Fruit fly (Drosophila melanogaster) whole organism, embryonic: ENCODE measurements around the gene CG6178.
A peak's percentile ranks its signal among the peaks of the same experiment; 100 is the strongest.

Experiments used
- Adf1 ChIP-seq: fragments of 200-800 bp; sonication (Bioruptor generic); IDR thresholded peaks from 2 replicates; pipeline ENCODE4 v1.3.6; 2022; ENCODE audit warnings: missing biosample characterization, missing genetic modification characterization
- C15 ChIP-seq: fragments of 200-800 bp; sonication (Bioruptor generic); IDR thresholded peaks from 3 replicates; pipeline ENCODE4 v1.3.6; 2022; ENCODE audit warnings: missing biosample characterization, missing genetic modification characterization
- CG10267 ChIP-seq: fragments of 200-800 bp; sonication (Bioruptor generic); optimal IDR thresholded peaks from 2 replicates; lab custom pipeline; 2018; ENCODE audit warnings: missing biosample characterization, mild to moderate bottlenecking, missing genetic modification characterization, moderate library complexity
- CG11696 ChIP-seq: fragments of 200-800 bp; sonication (Bioruptor generic); IDR thresholded peaks from 2 replicates; pipeline ENCODE4 v1.3.6; 2022; ENCODE audit warnings: missing biosample characterization, missing genetic modification characterization
- CG14014 ChIP-seq: fragments of 200-800 bp; sonication (Bioruptor generic); IDR thresholded peaks from 2 replicates; pipeline ENCODE4 v1.3.6; 2022; ENCODE audit warnings: missing biosample characterization, missing genetic modification characterization
- CG18764 ChIP-seq: fragments of 200-800 bp; sonication (Bioruptor generic); optimal IDR thresholded peaks from 3 replicates; lab custom pipeline; 2016; ENCODE audit warnings: missing biosample characterization, missing genetic modification characterization
- CG6683 ChIP-seq: fragments of 200-800 bp; sonication (Bioruptor generic); optimal IDR thresholded peaks from 2 replicates; lab custom pipeline; 2017; ENCODE audit warnings: missing biosample characterization, mild to moderate bottlenecking, missing genetic modification characterization, missing genetic modification reagents
- CG6689 ChIP-seq: fragments of 200-800 bp; sonication (Bioruptor generic); IDR thresholded peaks from 2 replicates; pipeline ENCODE4 v1.3.6; 2022; ENCODE audit warnings: missing biosample characterization, missing genetic modification characterization
- CG7786 ChIP-seq: fragments of 200-800 bp; sonication (Bioruptor generic); optimal IDR thresholded peaks from 2 replicates; lab custom pipeline; 2016; ENCODE audit warnings: missing biosample characterization, missing genetic modification characterization
- Chrac-16 ChIP-seq: fragments of 200-800 bp; sonication (Bioruptor generic); optimal IDR thresholded peaks from 3 replicates; lab custom pipeline; 2016; ENCODE audit warnings: missing biosample characterization, missing genetic modification characterization
- Dip2 ChIP-seq: fragments of 200-800 bp; sonication (Bioruptor generic); IDR thresholded peaks from 2 replicates; pipeline ENCODE4 v1.3.6; 2022; ENCODE audit warnings: missing biosample characterization, missing genetic modification characterization
- Dref ChIP-seq: fragments of 200-800 bp; sonication (Bioruptor generic); IDR thresholded peaks from 2 replicates; pipeline ENCODE4 v1.3.6; 2022; ENCODE audit warnings: missing biosample characterization, missing genetic modification characterization
- Drgx ChIP-seq: fragments of 200-800 bp; sonication (Bioruptor generic); IDR thresholded peaks from 2 replicates; pipeline ENCODE4 v1.3.6; 2022; ENCODE audit warnings: missing biosample characterization, missing genetic modification characterization
- Fer2 ChIP-seq: fragments of 200-800 bp; sonication (Bioruptor generic); optimal IDR thresholded peaks from 2 replicates; lab custom pipeline; 2018; ENCODE audit warnings: missing biosample characterization, mild to moderate bottlenecking, missing genetic modification characterization, moderate library complexity
- Gsc ChIP-seq: fragments of 200-800 bp; sonication (Bioruptor generic); IDR thresholded peaks from 2 replicates; pipeline ENCODE4 v1.3.6; 2022; ENCODE audit warnings: missing biosample characterization, missing genetic modification characterization
- Hr39 ChIP-seq: fragments of >200 bp; optimal IDR thresholded peaks from 2 replicates; lab custom pipeline; 2017
- Lhr ChIP-seq: fragments of 200-800 bp; sonication (Bioruptor generic); optimal IDR thresholded peaks from 3 replicates; lab custom pipeline; 2017; ENCODE audit warnings: mild to moderate bottlenecking, missing biosample characterization, missing genetic modification reagents, missing genetic modification characterization
- MTF-1 ChIP-seq: fragments of 200-800 bp; sonication (Bioruptor generic); optimal IDR thresholded peaks from 2 replicates; lab custom pipeline; 2018; ENCODE audit warnings: missing biosample characterization, mild to moderate bottlenecking, missing genetic modification characterization, borderline replicate concordance
- Mad ChIP-seq: fragments of 200-800 bp; sonication (Bioruptor generic); optimal IDR thresholded peaks from 2 replicates; lab custom pipeline; 2016; ENCODE audit warnings: missing biosample characterization, missing genetic modification characterization
- Meics ChIP-seq: fragments of 200-800 bp; sonication (Bioruptor generic); optimal IDR thresholded peaks from 2 replicates; lab custom pipeline; 2017; ENCODE audit warnings: missing biosample characterization, mild to moderate bottlenecking, missing genetic modification characterization
- Neu2 ChIP-seq: fragments of 200-800 bp; sonication (Bioruptor generic); optimal IDR thresholded peaks from 3 replicates; lab custom pipeline; 2016; ENCODE audit warnings: missing biosample characterization, missing genetic modification characterization, borderline replicate concordance
- Oli ChIP-seq: fragments of 200-800 bp; sonication (Bioruptor generic); optimal IDR thresholded peaks from 2 replicates; lab custom pipeline; 2018; ENCODE audit warnings: missing biosample characterization, mild to moderate bottlenecking, missing genetic modification characterization, moderate library complexity
- Ptx1 ChIP-seq: fragments of 200-800 bp; sonication (Bioruptor generic); IDR thresholded peaks from 2 replicates; pipeline ENCODE4 v1.3.6; 2022; ENCODE audit warnings: missing biosample characterization, missing genetic modification characterization
- Sin3A ChIP-seq: fragments of >200 bp; optimal IDR thresholded peaks from 2 replicates; lab custom pipeline; 2018
- Spps ChIP-seq: fragments of 200-800 bp; sonication (Bioruptor generic); optimal IDR thresholded peaks from 2 replicates; lab custom pipeline; 2018; ENCODE audit warnings: missing biosample characterization, mild to moderate bottlenecking, missing genetic modification characterization
- Sry-δ ChIP-seq: fragments of 200-800 bp; sonication (Bioruptor generic); optimal IDR thresholded peaks from 2 replicates; lab custom pipeline; 2016; ENCODE audit warnings: missing biosample characterization, missing genetic modification characterization
- Trl ChIP-seq, 3 experiments: fragments of >200 bp in 2 of 3; fragments of 200-800 bp in 1 of 3; sonication (Bioruptor generic) in 1 of 3; optimal IDR thresholded peaks; 2 replicates in 1 of 3; 3 replicates in 2 of 3; lab custom pipeline; 2016 to 2017; ENCODE audit warnings: missing biosample characterization in 1 of 3, missing genetic modification characterization in 1 of 3
- YL-1 ChIP-seq: fragments of 200-800 bp; sonication (Bioruptor generic); optimal IDR thresholded peaks from 3 replicates; lab custom pipeline; 2017; ENCODE audit warnings: missing biosample characterization, mild to moderate bottlenecking, missing genetic modification characterization
- abd-A ChIP-seq: fragments of 200-800 bp; sonication (Bioruptor generic); optimal IDR thresholded peaks from 3 replicates; lab custom pipeline; 2019; ENCODE audit warnings: missing biosample characterization, mild to moderate bottlenecking, missing genetic modification characterization, moderate library complexity
- chn ChIP-seq: fragments of 200-800 bp; sonication (Bioruptor generic); optimal IDR thresholded peaks from 2 replicates; lab custom pipeline; 2016; ENCODE audit warnings: missing biosample characterization, missing genetic modification characterization
- dmrt11E ChIP-seq: fragments of 200-800 bp; sonication (Bioruptor generic); optimal IDR thresholded peaks from 3 replicates; lab custom pipeline; 2018; ENCODE audit warnings: missing biosample characterization, mild to moderate bottlenecking, missing genetic modification characterization, moderate library complexity
- dmrt99B ChIP-seq: fragments of 200-800 bp; sonication (Bioruptor generic); optimal IDR thresholded peaks from 2 replicates; lab custom pipeline; 2018; ENCODE audit warnings: missing biosample characterization, mild to moderate bottlenecking, missing genetic modification characterization, moderate library complexity
- ftz-f1 ChIP-seq: fragments of 200-800 bp; sonication (Bioruptor generic); optimal IDR thresholded peaks from 2 replicates; lab custom pipeline; 2016; ENCODE audit warnings: missing biosample characterization, missing genetic modification characterization
- gsb ChIP-seq: fragments of 200-800 bp; sonication (Bioruptor generic); IDR thresholded peaks from 2 replicates; pipeline ENCODE4 v1.3.6; 2022; ENCODE audit warnings: missing biosample characterization, missing genetic modification characterization
- hth ChIP-seq: fragments of >200 bp; optimal IDR thresholded peaks from 2 replicates; lab custom pipeline; 2017; ENCODE audit warnings: inconsistent platforms
- inv ChIP-seq: fragments of 200-800 bp; sonication (Bioruptor generic); IDR thresholded peaks from 2 replicates; pipeline ENCODE4 v1.3.6; 2022; ENCODE audit warnings: missing biosample characterization, missing genetic modification characterization; ENCODE audit not compliant: partially characterized antibody
- jing ChIP-seq: fragments of 200-800 bp; sonication (Bioruptor generic); optimal IDR thresholded peaks from 2 replicates; lab custom pipeline; 2018; ENCODE audit warnings: missing biosample characterization, mild to moderate bottlenecking, missing genetic modification characterization
- lbe ChIP-seq: fragments of 200-800 bp; sonication (Bioruptor generic); optimal IDR thresholded peaks from 2 replicates; lab custom pipeline; 2016; ENCODE audit warnings: missing biosample characterization, mild to moderate bottlenecking, missing genetic modification characterization
- oc ChIP-seq: fragments of 200-800 bp; sonication (Bioruptor generic); optimal IDR thresholded peaks from 2 replicates; lab custom pipeline; 2018; ENCODE audit warnings: missing biosample characterization, mild to moderate bottlenecking, missing genetic modification characterization, moderate library complexity
- psq ChIP-seq: fragments of 200-800 bp; sonication (Bioruptor generic); optimal IDR thresholded peaks from 2 replicates; lab custom pipeline; 2017; ENCODE audit warnings: missing biosample characterization, missing genetic modification characterization
- rib ChIP-seq: fragments of 200-800 bp; sonication (Bioruptor generic); IDR thresholded peaks from 2 replicates; pipeline ENCODE4 v1.3.6; 2022; ENCODE audit warnings: missing biosample characterization, missing genetic modification characterization
- run ChIP-seq: fragments of 200-800 bp; sonication (Bioruptor generic); optimal IDR thresholded peaks from 3 replicates; lab custom pipeline; 2018; ENCODE audit warnings: missing biosample characterization, mild to moderate bottlenecking, missing genetic modification characterization
- sim ChIP-seq: fragments of 200-800 bp; sonication (Bioruptor generic); IDR thresholded peaks from 2 replicates; pipeline ENCODE4 v1.3.6; 2022; ENCODE audit warnings: missing biosample characterization, missing genetic modification characterization
- ssp ChIP-seq: fragments of 200-800 bp; sonication (Bioruptor generic); IDR thresholded peaks from 2 replicates; pipeline ENCODE4 v1.3.6; 2022; ENCODE audit warnings: missing biosample characterization, missing genetic modification characterization
- tup ChIP-seq: fragments of 200-800 bp; sonication (Bioruptor generic); optimal IDR thresholded peaks from 2 replicates; lab custom pipeline; 2016; ENCODE audit warnings: missing biosample characterization, mild to moderate bottlenecking, missing genetic modification characterization, moderate library complexity
- unc-4 ChIP-seq: fragments of 200-800 bp; sonication (Bioruptor generic); IDR thresholded peaks from 2 replicates; pipeline ENCODE4 v1.3.6; 2022; ENCODE audit warnings: missing biosample characterization, missing genetic modification characterization; ENCODE audit not compliant: partially characterized antibody

The CG6178 gene

DNA sequence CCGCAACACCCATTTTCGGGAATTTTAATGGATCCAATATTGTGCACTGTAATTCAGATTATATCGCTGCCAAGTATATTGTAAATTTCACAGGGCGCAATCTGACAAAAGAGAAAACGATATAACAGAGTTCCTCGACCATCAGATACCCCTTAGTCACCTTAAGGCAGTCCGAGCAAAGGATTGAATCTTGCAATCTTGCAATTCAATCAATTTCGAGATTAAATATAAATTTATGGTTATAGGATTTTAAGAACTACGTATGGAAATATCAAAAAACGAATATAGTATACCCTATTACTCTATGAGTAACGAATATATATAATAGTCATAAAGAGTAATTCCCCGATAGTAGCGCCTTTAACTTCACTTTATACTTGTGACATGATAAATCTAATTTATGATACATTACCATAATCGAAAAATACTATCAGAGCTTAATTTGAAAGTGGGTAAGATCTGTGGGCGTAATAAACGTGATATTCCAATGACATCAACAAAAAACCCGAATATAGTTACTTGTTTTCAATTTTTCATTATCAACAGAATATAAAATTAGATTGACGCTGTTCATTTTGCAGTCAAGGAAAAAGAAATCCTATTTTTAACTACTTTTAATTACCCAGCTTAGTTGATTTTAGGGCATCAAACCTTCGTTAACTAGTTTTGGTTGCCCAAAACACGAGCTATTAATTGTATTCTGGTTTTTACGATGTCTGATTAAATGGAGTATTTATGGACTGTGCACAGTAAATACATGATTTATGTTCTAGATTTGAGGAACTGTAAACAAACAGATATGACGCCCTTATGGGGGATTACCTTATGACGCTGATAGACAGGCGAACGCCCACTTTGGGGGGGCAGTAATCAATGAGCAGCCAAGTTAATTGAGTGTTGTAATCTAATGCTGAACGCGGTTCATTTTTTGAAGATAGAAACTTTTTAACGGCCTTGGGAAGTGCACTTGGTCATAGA, 13.4 kb upstream of the CG6178 start (continued):
- TF ChIP-seq run (tag; lab: Kevin White, UChicago): no peak
- TF ChIP-seq Dref: no peak
- TF ChIP-seq rib (GFP tag; lab: Robert Waterston, UW): no peak
- no peak for TF ChIP-seq ssp
- TF ChIP-seq Mad (GFP tag; lab: Kevin White, UChicago): no peak
- no peak for TF ChIP-seq ftz-f1 (GFP tag; lab: Kevin White, UChicago)
- TF ChIP-seq inv: no peak
- TF ChIP-seq Neu2 (GFP tag; lab: Kevin White, UChicago): no peak
- no peak for TF ChIP-seq Trl (optimal IDR thresholded peaks at IDR 0.05; lab: Kevin White, UChicago)
- TF ChIP-seq Trl (GFP tag; optimal IDR thresholded peaks at IDR 0.05; lab: Kevin White, UChicago): no peak
- no peak for TF ChIP-seq CG11696 (GFP tag; lab: Robert Waterston, UW)
- no peak for TF ChIP-seq Adf1 (GFP tag; lab: Robert Waterston, UW)
- no peak for TF ChIP-seq MTF-1 (GFP tag; lab: Kevin White, UChicago)

DNA sequence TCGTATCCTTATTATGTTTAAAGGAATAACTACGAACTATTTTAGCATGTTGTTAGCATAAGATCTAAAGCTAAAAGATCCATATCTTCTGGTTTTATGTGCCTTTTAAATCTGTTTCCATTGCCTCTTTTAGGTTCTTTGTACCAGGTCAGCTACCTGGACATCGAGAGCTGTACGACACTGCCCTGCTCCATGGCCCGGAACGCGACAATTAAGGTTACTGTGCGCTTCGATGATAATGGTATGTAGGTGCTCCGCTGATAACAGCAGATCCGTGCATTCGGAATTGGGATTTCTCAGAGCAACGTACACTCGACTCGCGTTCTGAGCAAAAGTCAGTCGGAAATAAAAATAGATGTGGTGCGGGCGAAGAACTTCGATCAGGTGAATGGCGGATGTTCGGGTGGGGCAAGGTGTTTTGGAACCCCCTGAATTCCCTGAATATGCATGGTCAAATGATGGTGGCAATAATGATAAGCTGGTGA, 12.5 kb upstream of the CG6178 start:
- TF ChIP-seq Dip2: no peak
- TF ChIP-seq, all 482 proteins: peak for 0

DNA sequence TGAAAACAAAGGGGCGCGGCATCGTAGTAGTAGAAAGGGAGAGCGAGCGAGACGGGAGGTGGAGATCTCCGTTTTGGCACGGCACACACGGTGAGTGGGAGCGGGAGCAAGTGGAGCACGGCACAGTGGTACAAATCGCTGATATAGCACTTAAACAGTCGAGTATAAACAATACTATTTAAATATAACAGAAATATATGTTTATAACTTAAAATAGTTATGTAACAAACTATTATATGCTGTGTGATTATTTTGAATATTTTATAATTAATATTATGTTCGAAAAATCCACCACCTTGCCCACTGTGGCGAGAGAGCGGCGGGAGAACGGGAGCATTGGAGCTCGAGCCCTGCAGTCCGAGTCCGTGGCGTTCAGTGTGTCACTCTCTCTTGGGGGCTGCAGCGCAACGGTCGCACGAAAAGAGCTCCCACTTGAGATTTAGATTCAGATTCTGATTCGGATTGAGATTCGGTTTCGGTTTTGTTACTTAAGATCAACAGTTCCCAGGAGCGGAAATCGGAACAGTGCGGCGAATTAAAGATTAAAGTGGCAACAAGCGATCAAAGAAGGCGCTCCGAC, 11.0 kb upstream of the CG6178 start, which contains the start of gene Kal1:
Gene Kal1, plus strand, starts transcription at position 383 of the 580 bp plus-strand sequence.
- TF ChIP-seq Lhr (GFP tag; lab: Kevin White, UChicago) (peak; percentile 86), gsb (peak; percentile 69), C15 (peak; percentile 68; the same call in 1 of the 3 replicates), Hr39 (lab: Kevin White, UChicago) (no peak), Ptx1 (GFP tag; lab: Robert Waterston, UW) (peak; percentile 93), unc-4 (GFP tag; lab: Robert Waterston, UW) (no peak), abd-A (tag; lab: Kevin White, UChicago) (no peak), Drgx (GFP tag; lab: Robert Waterston, UW) (peak; percentile 99), Fer2 (tag; lab: Kevin White, UChicago) (peak; percentile 49), lbe (GFP tag; lab: Kevin White, UChicago) (peak; percentile 96), Chrac-16 (GFP tag; lab: Kevin White, UChicago) (peak; percentile 69), CG14014 (GFP tag; lab: Robert Waterston, UW) (peak; percentile 83; the same call in 1 of the 2 replicates), tup (GFP tag; lab: Kevin White, UChicago) (peak; percentile 56), Sin3A (no peak), Sry-δ (GFP tag; lab: Kevin White, UChicago) (no peak), jing (peak; percentile 82), dmrt11E (tag; lab: Kevin White, UChicago) (peak; percentile 93), CG6683 (GFP tag; lab: Kevin White, UChicago) (peak; percentile 85), Oli (tag; lab: Kevin White, UChicago) (peak; percentile 95), psq (GFP tag; lab: Kevin White, UChicago) (peak; percentile 45), CG10267 (tag; lab: Kevin White, UChicago) (peak; percentile 91), hth (lab: Kevin White, UChicago) (no peak), CG7786 (no peak), sim (GFP tag; lab: Robert Waterston, UW) (peak; percentile 95), YL-1 (peak; percentile 61), CG18764 (GFP tag; lab: Kevin White, UChicago) (peak; percentile 81), chn (GFP tag; lab: Kevin White, UChicago) (peak; percentile 49), oc (tag; lab: Kevin White, UChicago) (peak; percentile 96), Gsc (peak; percentile 69), Meics (GFP tag; lab: Kevin White, UChicago) (peak; percentile 82), CG6689 (peak; percentile 91), Spps (tag; lab: Kevin White, UChicago) (peak; percentile 94), dmrt99B (tag; lab: Kevin White, UChicago) (peak; percentile 96)
